Fruit fly (Drosophila melanogaster): ENCODE results near the gene MTA1-like.
A peak's percentile ranks its signal among the peaks of the same experiment; 100 is the strongest.

MTA1-like gene

DNA sequence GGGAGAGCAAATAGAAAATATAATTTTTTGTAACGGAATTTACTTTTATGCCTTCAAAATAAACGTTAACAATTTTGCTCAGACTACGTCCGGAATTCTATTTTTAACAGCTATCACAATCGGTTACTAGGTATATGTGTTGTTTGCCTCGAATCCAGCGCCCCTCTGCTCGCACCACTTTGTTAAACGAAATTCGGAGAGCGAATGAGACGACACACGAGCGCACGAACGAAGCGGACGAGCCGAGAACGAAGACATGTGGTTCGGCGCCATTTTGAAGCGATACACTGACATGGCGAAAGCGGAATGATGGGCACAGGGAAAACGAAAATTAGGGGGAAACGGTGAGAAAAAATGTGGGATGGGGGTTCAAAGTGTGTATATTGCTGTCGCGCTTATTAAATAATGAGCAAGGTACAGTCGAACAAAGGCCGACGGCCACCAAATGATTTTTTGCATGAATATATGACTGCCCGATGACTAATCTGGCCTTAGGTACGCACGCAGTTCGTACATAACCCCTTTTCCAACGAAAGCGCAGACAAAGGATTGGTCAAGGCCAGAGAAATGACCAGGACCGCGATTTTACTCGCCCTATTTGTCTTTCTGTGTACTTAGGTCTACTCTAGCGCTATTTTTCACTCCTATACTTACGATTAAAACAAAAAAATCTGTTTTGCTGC lies 48.0 kb downstream of the MTA1-like start (continued):
- TF ChIP-seq salr (GFP tag; optimal IDR thresholded peaks at IDR 0.05) = no peak
- TF ChIP-seq CG1621 (tag; optimal IDR thresholded peaks at IDR 0.05) = peak; percentile 74
- no peak for TF ChIP-seq fd59A (GFP tag; optimal IDR thresholded peaks at IDR 0.05)
- TF ChIP-seq Hr39 (GFP tag; optimal IDR thresholded peaks at IDR 0.05) = no peak
- no peak for TF ChIP-seq CG6854 (GFP tag; optimal IDR thresholded peaks at IDR 0.05)
- peak; percentile 58 for TF ChIP-seq Eip93F (GFP tag; optimal IDR thresholded peaks at IDR 0.05)
- TF ChIP-seq Sox102F (GFP tag; optimal IDR thresholded peaks at IDR 0.05) = no peak
- TF ChIP-seq OdsH (GFP tag; optimal IDR thresholded peaks at IDR 0.05) = no peak
- TF ChIP-seq CG15336 (GFP tag; IDR thresholded peaks at IDR 0.05) = no peak
- TF ChIP-seq CG11902 (GFP tag; optimal IDR thresholded peaks at IDR 0.05) = no peak
- no peak for TF ChIP-seq CG11294 (GFP tag; IDR thresholded peaks at IDR 0.05)
- no peak for TF ChIP-seq CG4318 (GFP tag; optimal IDR thresholded peaks at IDR 0.05)

DNA sequence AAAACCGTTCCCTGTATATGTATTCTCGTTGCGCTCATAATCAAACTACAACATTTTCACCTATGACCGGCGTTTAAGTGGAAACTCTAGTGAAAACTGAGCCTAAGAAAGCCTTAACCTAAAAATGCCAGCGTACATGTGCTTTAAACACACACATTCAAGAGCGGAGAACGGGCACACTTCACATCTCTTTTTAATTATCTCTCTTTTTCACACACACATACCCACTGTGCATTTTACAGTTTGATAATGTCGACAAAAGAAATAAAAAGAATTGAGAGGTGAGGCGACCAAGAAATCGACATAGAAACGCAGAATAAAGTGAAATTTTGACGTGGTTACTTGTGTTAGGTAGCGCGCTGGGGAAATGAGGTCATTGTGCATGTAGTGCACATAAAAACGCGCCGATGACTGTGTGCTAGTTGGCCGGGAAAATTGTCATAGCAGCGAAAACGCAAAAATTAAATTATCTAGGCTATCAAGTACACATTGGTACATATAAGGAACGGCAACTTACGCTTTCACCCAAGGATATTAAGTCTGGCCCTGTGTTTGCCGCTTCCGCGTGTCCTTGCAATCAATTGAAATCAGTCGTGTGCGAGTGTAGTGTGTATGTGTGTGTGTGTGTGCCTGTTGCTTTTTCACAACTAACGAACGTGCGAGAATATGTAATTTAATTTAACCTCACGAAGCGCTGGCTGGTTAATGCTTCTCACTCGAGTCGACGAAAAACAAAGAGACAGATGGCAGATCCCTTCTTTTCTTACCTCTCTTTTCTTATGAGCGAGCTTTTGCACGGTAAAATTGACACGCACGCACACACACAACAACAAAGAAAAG lies 48.8 kb downstream of the MTA1-like start:
- TF ChIP-seq Eip78C (GFP tag) (peak; percentile 14), CG6854 (GFP tag; optimal IDR thresholded peaks at IDR 0.05) (no peak), Sox15 (GFP tag; optimal IDR thresholded peaks at IDR 0.05) (no peak), Lpt (GFP tag; optimal IDR thresholded peaks at IDR 0.05) (no peak), Blimp-1 (GFP tag; optimal IDR thresholded peaks at IDR 0.05) (peak; percentile 18), CG11902 (GFP tag; optimal IDR thresholded peaks at IDR 0.05) (no peak)

DNA sequence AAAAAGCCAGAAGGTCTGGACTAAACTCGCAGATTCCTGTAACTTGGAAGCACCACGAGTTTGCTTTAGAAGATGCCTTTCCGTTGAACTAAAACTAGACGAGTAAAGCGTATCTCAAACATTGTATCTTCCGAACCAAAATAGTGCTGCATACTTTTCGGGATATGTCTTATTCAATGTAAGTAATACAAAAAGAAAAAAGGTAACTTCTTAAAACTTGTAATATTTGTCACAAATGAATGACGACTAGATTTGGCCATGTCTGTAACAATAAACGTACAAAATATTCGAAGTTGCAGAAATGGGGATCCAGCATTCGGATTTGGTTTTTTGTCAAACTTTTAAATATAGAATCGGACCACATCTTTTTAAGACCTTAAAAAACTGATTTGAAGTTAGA lies 53.7 kb downstream of the MTA1-like start:
- TF ChIP-seq esn (GFP tag; optimal IDR thresholded peaks at IDR 0.05) = no peak
- TF ChIP-seq CG34406 (GFP tag; optimal IDR thresholded peaks at IDR 0.05) = no peak
- no peak for TF ChIP-seq CG11902 (GFP tag; optimal IDR thresholded peaks at IDR 0.05)
- TF ChIP-seq Lpt (GFP tag; optimal IDR thresholded peaks at IDR 0.05) = no peak
- no peak for TF ChIP-seq CG8632 (GFP tag; optimal IDR thresholded peaks at IDR 0.05)
- TF ChIP-seq Smox (GFP tag; optimal IDR thresholded peaks at IDR 0.05) = no peak
- no peak for TF ChIP-seq CG6163 (GFP tag; IDR thresholded peaks at IDR 0.05)
- TF ChIP-seq CG3032 (tag; optimal IDR thresholded peaks at IDR 0.05) = no peak
- peak; percentile 97 for TF ChIP-seq dsx (GFP tag; optimal IDR thresholded peaks at IDR 0.05; ENCODE audit: poor library complexity, severe bottlenecking)
- TF ChIP-seq eg (GFP tag; IDR thresholded peaks at IDR 0.05) = 0 out of 3 replicates have a peak, but pooled peaks have one; percentile 22
- TF ChIP-seq CG6808 (GFP tag; optimal IDR thresholded peaks at IDR 0.05) = no peak
- no peak for TF ChIP-seq cyc (GFP tag; optimal IDR thresholded peaks at IDR 0.05)

DNA sequence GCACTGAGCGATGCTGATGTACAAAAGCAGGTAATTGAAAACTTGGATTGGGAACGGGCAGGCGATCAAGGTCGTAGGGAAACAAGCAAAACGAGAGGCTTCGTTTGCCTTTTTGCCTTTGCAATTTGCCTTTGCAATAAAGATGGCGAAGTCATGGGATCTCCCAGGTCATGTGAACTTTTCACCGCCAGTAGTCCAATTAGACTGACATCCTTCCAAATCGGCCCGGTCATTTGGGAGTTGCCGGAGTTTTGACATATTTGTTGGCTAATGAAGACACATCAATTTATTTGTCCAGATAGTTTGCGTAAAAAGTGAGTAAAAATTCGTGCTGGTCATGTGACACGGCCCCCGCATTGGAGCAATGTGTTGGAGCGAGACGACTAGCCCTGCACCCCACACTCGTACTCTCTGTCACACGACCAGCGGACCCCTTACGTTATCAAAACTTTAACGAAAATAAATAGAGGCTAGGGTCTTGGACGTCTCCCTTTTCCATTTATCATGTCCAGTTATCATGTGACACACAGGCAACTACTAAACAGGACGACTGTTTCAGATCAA lies 56.4 kb downstream of the MTA1-like start:
- TF ChIP-seq CG11294 (GFP tag; IDR thresholded peaks at IDR 0.05) (no peak), fkh (GFP tag; optimal IDR thresholded peaks at IDR 0.05) (peak; percentile 53), Eip78C (GFP tag) (peak; percentile 52), Sox14 (GFP tag; optimal IDR thresholded peaks at IDR 0.05) (no peak), CG11902 (GFP tag; optimal IDR thresholded peaks at IDR 0.05) (no peak), OdsH (GFP tag; optimal IDR thresholded peaks at IDR 0.05) (no peak), svp (GFP tag) (peak; percentile 93)

DNA sequence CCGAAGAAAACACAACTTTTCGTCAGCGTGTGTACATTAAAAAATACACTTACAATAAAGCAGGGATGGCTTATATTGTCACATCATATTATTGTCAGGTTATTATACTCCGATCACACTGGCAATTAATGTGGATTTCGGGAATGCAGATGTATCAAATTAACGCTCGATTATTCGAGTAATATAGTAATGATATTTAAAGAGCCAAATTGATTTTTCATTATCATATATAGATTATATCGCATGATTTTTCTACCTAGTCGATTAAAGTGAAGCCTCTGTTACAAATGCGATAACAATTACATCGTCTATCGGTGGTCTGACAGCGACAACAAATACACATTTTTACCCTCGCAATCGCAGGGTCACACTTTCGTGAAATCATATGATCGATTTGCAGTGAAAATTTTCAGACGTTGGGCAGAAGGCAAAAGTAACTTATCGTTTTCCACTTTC lies 57.1 kb downstream of the MTA1-like start, which contains the start of the genes noi and Vha26:
Gene noi (minus strand): TSS at position 62 of the 456 bp plus-strand sequence.
Gene Vha26 (plus strand): TSS at position 366 of the 456 bp plus-strand sequence.
- TF ChIP-seq cyc (GFP tag; optimal IDR thresholded peaks at IDR 0.05) = peak; percentile 37
- TF ChIP-seq dsx (GFP tag; optimal IDR thresholded peaks at IDR 0.05; ENCODE audit: poor library complexity, severe bottlenecking) = peak; percentile 38
- TF ChIP-seq CG10669 (GFP tag; optimal IDR thresholded peaks at IDR 0.05) = no peak
- peak; percentile 9 for TF ChIP-seq CG1621 (tag; optimal IDR thresholded peaks at IDR 0.05)
- no peak for TF ChIP-seq CG8632 (GFP tag; optimal IDR thresholded peaks at IDR 0.05)
- TF ChIP-seq fd59A (GFP tag; optimal IDR thresholded peaks at IDR 0.05) = no peak
- TF ChIP-seq CG7368 (GFP tag; optimal IDR thresholded peaks at IDR 0.05) = no peak
- no peak for TF ChIP-seq CG6276 (GFP tag; optimal IDR thresholded peaks at IDR 0.05)
- no peak for TF ChIP-seq vri (GFP tag; optimal IDR thresholded peaks at IDR 0.05)
- TF ChIP-seq fkh (GFP tag; optimal IDR thresholded peaks at IDR 0.05) = peak; percentile 92
- TF ChIP-seq Ets21C (GFP tag; optimal IDR thresholded peaks at IDR 0.05) = no peak
- TF ChIP-seq OdsH (GFP tag; optimal IDR thresholded peaks at IDR 0.05) = no peak
- TF ChIP-seq CG31627 (GFP tag; optimal IDR thresholded peaks at IDR 0.05) = peak; percentile 49
- TF ChIP-seq Blimp-1 (GFP tag; optimal IDR thresholded peaks at IDR 0.05) = no peak
- TF ChIP-seq CG11762 (GFP tag; optimal IDR thresholded peaks at IDR 0.05; ENCODE audit: insufficient read depth) = no peak
- no peak for TF ChIP-seq CG6808 (GFP tag; optimal IDR thresholded peaks at IDR 0.05)
- TF ChIP-seq CG4318 (GFP tag; optimal IDR thresholded peaks at IDR 0.05) = no peak
- no peak for TF ChIP-seq Eip75B (GFP tag; optimal IDR thresholded peaks at IDR 0.05)
- no peak for TF ChIP-seq Sox102F (GFP tag; optimal IDR thresholded peaks at IDR 0.05)
- TF ChIP-seq CG32006 (GFP tag; optimal IDR thresholded peaks at IDR 0.05) = no peak
- no peak for TF ChIP-seq CG3919 (GFP tag; optimal IDR thresholded peaks at IDR 0.05)

Data from whole organism, prepupa.